Worm (Caenorhabditis elegans): Measurements from ENCODE around the gene str-252.

Gene str-252

DNA sequence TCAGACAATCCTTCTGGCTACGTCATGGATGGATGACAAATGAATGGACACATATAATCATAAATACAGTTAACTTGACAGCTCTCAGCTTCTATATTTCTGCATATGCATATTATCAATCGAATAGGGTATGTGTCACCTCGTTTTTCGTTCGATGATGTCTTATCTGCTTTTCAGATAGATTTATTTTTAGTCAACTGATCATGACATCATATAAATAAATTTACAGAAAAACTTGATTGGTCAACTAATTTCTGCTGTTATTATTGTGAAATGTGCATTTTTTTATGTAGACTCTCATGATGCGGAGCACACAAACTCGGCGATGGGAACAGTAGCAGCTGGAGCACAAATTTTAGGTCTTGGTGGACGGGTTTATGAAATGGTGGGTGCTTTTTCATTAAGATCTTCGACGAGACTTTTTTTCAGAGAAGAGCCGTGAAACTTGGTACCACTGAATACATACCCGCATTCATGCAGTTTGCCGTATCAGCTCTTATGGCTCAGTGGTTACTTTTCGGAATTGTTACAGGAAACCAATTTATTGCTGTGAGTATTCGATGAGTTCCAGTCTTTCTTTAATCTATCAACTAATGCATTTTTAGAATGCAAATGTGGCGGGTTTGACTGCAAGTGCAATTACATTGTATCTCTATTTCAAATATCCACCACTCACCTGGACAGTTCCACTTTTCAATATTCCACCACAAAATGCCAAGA is 39.2 kb downstream of the str-252 start:
- TF ChIP-seq dao-5 (tag; optimal IDR thresholded peaks at IDR 0.05) (no peak), him-1 (tag; optimal IDR thresholded peaks at IDR 0.05) (no peak), W03F9.2 (tag; optimal IDR thresholded peaks at IDR 0.05) (no peak)

DNA sequence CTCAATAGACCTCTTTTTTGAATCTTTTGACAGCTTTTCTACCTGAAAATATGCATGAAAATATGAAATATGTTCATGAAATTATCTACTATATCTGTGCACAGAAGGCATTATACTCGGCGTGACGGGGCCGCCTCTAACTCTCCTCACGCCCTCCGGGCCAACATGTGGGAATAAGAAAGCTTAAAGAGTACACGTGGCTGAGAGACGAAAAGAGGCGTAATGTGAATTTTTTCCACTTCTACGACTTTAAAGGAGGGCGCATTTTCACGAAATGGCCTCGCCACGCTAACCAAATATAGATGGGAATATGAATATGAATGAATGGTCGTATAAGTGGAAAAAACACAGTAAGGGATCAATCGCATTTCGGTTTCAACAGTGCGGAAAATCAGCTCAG is 41.4 kb downstream of the str-252 start:
- TF ChIP-seq him-1 (tag; optimal IDR thresholded peaks at IDR 0.05) (no peak), W03F9.2 (tag; optimal IDR thresholded peaks at IDR 0.05) (no peak)

DNA sequence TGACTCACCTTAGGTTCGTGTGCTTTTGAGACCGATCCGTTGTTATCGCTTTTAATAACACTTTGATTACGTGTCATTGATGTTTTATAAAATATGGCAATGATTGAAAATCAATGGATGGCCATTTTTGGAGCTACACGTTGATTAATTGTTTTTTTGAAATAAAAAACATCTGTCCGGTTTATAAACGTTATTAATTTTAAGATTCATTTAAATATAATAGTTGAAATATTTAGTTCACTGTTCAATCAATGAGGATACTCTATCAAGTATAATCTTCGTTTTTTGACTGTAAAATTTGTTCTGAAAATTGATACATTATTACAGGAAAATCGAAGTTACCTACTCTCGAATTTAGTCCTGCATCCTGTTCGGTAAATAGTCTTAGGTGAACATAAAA is 42.0 kb downstream of the str-252 start, which contains the start of gene R10D12.10:
TSS of gene R10D12.10 (minus strand) at position 101 of the 400 bp plus-strand sequence.
- TF ChIP-seq dao-5 (tag; optimal IDR thresholded peaks at IDR 0.05) = no peak
- no peak for TF ChIP-seq him-1 (tag; optimal IDR thresholded peaks at IDR 0.05)
- no peak for TF ChIP-seq W03F9.2 (tag; optimal IDR thresholded peaks at IDR 0.05)

DNA sequence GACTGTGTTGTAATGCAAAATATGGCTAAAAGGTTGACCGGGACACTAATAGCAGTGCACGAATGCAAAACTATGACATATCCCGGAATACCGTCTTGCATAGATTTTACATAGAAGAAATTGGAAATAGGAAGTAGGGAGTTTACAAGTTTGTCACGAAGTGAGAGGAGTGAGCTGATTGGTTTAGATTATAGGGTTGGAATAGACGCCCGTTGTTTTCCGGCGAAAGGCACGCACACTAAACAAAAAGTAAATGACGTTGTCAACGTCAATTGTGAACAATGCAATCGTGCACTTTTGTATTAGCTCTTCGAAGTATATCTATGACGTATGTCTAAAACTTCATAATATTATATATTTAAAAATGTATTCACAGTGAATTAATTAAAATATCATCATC is 44.6 kb downstream of the str-252 start, which contains the start of gene srh-24:
TSS of gene srh-24 (minus strand) at position 101 of the 400 bp plus-strand sequence.
- TF ChIP-seq him-1 (tag; optimal IDR thresholded peaks at IDR 0.05) (no peak), dao-5 (tag; optimal IDR thresholded peaks at IDR 0.05) (no peak), W03F9.2 (tag; optimal IDR thresholded peaks at IDR 0.05) (no peak)

DNA sequence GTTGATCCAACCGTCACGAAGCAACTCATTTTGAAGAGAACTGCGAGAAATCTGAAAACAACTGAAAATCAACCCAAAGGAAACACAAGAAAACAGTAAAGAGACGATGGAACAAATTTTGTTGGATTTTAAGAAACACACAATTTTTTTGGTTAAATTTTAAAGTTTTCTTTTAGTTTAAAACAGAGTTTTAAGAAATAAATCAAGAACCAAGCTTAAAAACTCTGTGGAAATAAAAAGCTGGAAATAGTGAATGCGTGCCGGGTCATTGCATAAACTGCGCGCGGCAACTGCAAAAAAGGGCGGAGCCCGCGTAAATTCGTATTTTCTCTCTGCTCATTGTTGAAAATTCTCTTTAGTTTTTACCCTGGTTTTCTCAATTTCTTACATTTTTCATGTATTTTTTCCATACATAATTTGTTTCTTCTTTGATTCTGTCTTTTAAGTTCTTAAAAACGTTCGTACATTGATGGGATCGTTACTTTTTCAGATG is 45.7 kb downstream of the str-252 start, which contains the start of the genes algn-13 and R10D12.13:
TSS of gene algn-13 (minus strand) at position 51 of the 493 bp plus-strand sequence.
TSS of gene R10D12.13 (plus strand) at position 491 of the 493 bp plus-strand sequence.
- TF ChIP-seq W03F9.2 (tag; optimal IDR thresholded peaks at IDR 0.05) = peak; percentile 78
- TF ChIP-seq dao-5 (tag; optimal IDR thresholded peaks at IDR 0.05) = no peak
- no peak for TF ChIP-seq him-1 (tag; optimal IDR thresholded peaks at IDR 0.05)

DNA sequence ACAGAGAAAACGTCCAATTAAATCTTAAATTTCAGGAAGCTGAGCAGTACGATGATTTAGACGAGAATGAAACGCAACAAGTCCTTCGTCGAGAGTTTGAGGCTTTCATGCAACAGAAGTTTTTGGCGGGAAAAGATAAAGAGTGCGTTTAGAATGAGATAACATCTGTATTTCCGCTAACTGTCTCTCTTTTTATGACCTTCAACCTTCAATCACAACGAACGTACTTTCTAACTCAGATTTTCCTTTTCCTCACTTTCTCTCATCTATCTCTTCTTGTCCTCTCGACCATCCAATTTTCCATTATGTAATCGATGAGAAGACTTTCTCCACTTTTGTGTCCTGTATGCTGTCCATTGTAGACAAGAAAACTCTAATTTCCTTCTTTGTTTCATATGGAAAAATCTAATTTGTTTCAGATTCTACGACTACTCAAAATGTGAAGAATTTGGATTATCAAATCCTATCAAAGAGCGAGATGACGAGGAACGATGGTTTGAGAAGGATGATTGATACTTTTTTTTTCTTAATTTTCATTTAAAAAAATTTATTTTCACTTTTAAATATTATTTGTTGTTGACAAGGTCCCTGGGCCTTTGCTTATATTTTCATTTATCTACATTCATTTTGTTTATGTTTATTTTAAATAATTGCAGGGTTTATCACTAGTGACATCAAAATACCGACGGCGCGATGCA is 47.1 kb downstream of the str-252 start, which contains the start of gene sao-1:
TSS of gene sao-1 (plus strand) at position 648 of the 698 bp plus-strand sequence.
- TF ChIP-seq dao-5 (tag; optimal IDR thresholded peaks at IDR 0.05) = no peak
- no peak for TF ChIP-seq him-1 (tag; optimal IDR thresholded peaks at IDR 0.05)
- no peak for TF ChIP-seq W03F9.2 (tag; optimal IDR thresholded peaks at IDR 0.05)
